Worm (Caenorhabditis elegans) whole organism, early embryonic: Measurements from ENCODE around the gene C32B5.13.

Experiments
- F13C5.2 ChIP-seq: sonication (generic microtip); optimal IDR thresholded peaks from 2 replicates; lab custom pipeline; 2017; ENCODE audit warnings: mild to moderate bottlenecking, missing genetic modification characterization, inconsistent platforms, missing compliant biosample characterization
- ama-1 ChIP-seq: fragments of 150-350 bp; optimal IDR thresholded peaks from 2 replicates; lab custom pipeline; 2014
- ceh-13 ChIP-seq: fragments of 200-800 bp; sonication (Bioruptor generic); optimal IDR thresholded peaks from 2 replicates; lab custom pipeline; 2018; ENCODE audit warnings: mild to moderate bottlenecking, missing genetic modification characterization, missing compliant biosample characterization
- flt-1 ChIP-seq: fragments of 200-800 bp; sonication (Bioruptor generic); IDR thresholded peaks from 2 replicates; pipeline ENCODE4 v1.3.6; 2022; ENCODE audit warnings: missing genetic modification characterization, missing compliant biosample characterization
- hmg-4 ChIP-seq: fragments of 200-800 bp; sonication (Bioruptor generic); optimal IDR thresholded peaks from 2 replicates; lab custom pipeline; 2018; ENCODE audit warnings: mild to moderate bottlenecking, missing genetic modification characterization, missing compliant biosample characterization
- hnd-1 ChIP-seq: sonication (generic microtip); optimal IDR thresholded peaks from 2 replicates; lab custom pipeline; 2016; ENCODE audit warnings: missing genetic modification characterization, missing compliant biosample characterization

ce11 chrII:940779-941178 is 21.1 kb downstream of the C32B5.13 start, which contains the start of gene fbxc-36:
- no peak for TF ChIP-seq F13C5.2
- TF ChIP-seq ceh-13 (GFP tag; lab: Kevin White, UChicago) = no peak
- TF ChIP-seq hmg-4 (GFP tag; lab: Kevin White, UChicago) = no peak
- no peak for TF ChIP-seq flt-1 (GFP tag; lab: Robert Waterston, UW)
- no peak for TF ChIP-seq ama-1 (lab: Kevin White, UChicago)
- TF ChIP-seq hnd-1 = no peak
